Fruit fly (Drosophila melanogaster) whole organism, wandering third instar larva: ENCODE measurements around the gene Cp16.

Experiments used
- Abd-B ChIP-seq: fragments of >200 bp; optimal IDR thresholded peaks from 2 replicates; lab custom pipeline; 2017; ENCODE audit warnings: missing biosample characterization, missing genetic modification characterization
- CG32264 ChIP-seq: fragments of 200-800 bp; sonication (Bioruptor generic); optimal IDR thresholded peaks from 2 replicates; lab custom pipeline; 2016; ENCODE audit warnings: missing biosample characterization, missing genetic modification characterization
- CG9705 ChIP-seq: fragments of 200-800 bp; sonication (Bioruptor generic); optimal IDR thresholded peaks from 2 replicates; lab custom pipeline; 2018; ENCODE audit warnings: missing biosample characterization, mild to moderate bottlenecking, missing genetic modification characterization
- CrebA ChIP-seq: fragments of 200-800 bp; sonication (Bioruptor generic); optimal IDR thresholded peaks from 2 replicates; lab custom pipeline; 2016; ENCODE audit warnings: missing biosample characterization, mild to moderate bottlenecking, missing genetic modification characterization, borderline replicate concordance
- Dfd ChIP-seq: fragments of >200 bp; optimal IDR thresholded peaks from 2 replicates; lab custom pipeline; 2017; ENCODE audit warnings: missing biosample characterization, missing genetic modification characterization
- Dif ChIP-seq: fragments of 200-275, 200-300 bp; sonication (Bioruptor generic); optimal IDR thresholded peaks from 2 replicates; lab custom pipeline; 2018; ENCODE audit warnings: missing biosample characterization, missing genetic modification characterization; ENCODE audit not compliant: partially characterized antibody
- GATAd ChIP-seq: sonication (Bioruptor generic); optimal IDR thresholded peaks from 2 replicates; lab custom pipeline; 2016; ENCODE audit warnings: missing biosample characterization, missing genetic modification characterization
- HLH106 ChIP-seq: fragments of 200-800 bp; optimal IDR thresholded peaks from 3 replicates; lab custom pipeline; 2019; ENCODE audit warnings: missing biosample characterization, mild to moderate bottlenecking, missing genetic modification characterization, moderate library complexity
- Hnf4 ChIP-seq: fragments of 200-800 bp; sonication (Bioruptor generic); optimal IDR thresholded peaks from 2 replicates; lab custom pipeline; 2016; ENCODE audit warnings: missing biosample characterization, mild to moderate bottlenecking, missing genetic modification characterization
- Hr78 ChIP-seq: fragments of >200 bp; optimal IDR thresholded peaks from 2 replicates; lab custom pipeline; 2017; ENCODE audit warnings: missing biosample characterization, missing genetic modification characterization
- Hr83 ChIP-seq: fragments of 200-300 bp; sonication (Bioruptor generic); optimal IDR thresholded peaks from 2 replicates; lab custom pipeline; 2016; ENCODE audit warnings: missing biosample characterization, mild to moderate bottlenecking, missing genetic modification characterization, moderate library complexity; ENCODE audit not compliant: poor library complexity, severe bottlenecking
- Jra ChIP-seq: sonication (Bioruptor generic); optimal IDR thresholded peaks from 2 replicates; lab custom pipeline; 2016; ENCODE audit warnings: missing biosample characterization, missing genetic modification characterization
- Mio ChIP-seq: sonication (Bioruptor generic); optimal IDR thresholded peaks from 2 replicates; lab custom pipeline; 2016; ENCODE audit warnings: missing biosample characterization, missing genetic modification characterization
- Myc ChIP-seq: fragments of >200 bp; optimal IDR thresholded peaks from 2 replicates; lab custom pipeline; 2017
- N ChIP-seq: fragments of >200 bp; optimal IDR thresholded peaks from 2 replicates; lab custom pipeline; 2018; ENCODE audit warnings: missing biosample characterization, missing external identifiers, missing genetic modification characterization
- OdsH ChIP-seq: fragments of 200-800 bp; sonication (Bioruptor generic); optimal IDR thresholded peaks from 2 replicates; lab custom pipeline; 2016; ENCODE audit warnings: missing biosample characterization, mild to moderate bottlenecking, missing genetic modification characterization
- Rel ChIP-seq, 2 experiments: fragments of 200-800 bp; sonication (Bioruptor generic) in 1 of 2; optimal IDR thresholded peaks; 2 replicates in 1 of 2; 3 replicates in 1 of 2; lab custom pipeline; 2016 to 2019; ENCODE audit warnings: mild to moderate bottlenecking in 2 of 2, missing biosample characterization in 2 of 2, missing genetic modification characterization in 2 of 2, moderate library complexity in 1 of 2
- Sp1 ChIP-seq: fragments of 200-800 bp; sonication (Bioruptor generic); optimal IDR thresholded peaks from 3 replicates; lab custom pipeline; 2019; ENCODE audit warnings: missing biosample characterization, mild to moderate bottlenecking, missing genetic modification characterization, moderate library complexity
- Vsx2 ChIP-seq: fragments of 200-300, 225-300 bp; sonication (Bioruptor generic); optimal IDR thresholded peaks from 2 replicates; lab custom pipeline; 2018; ENCODE audit warnings: missing biosample characterization, missing genetic modification characterization; ENCODE audit not compliant: partially characterized antibody
- br ChIP-seq: fragments of 200-800 bp; sonication (Bioruptor generic); optimal IDR thresholded peaks from 2 replicates; lab custom pipeline; 2016; ENCODE audit warnings: missing biosample characterization, missing genetic modification characterization
- brk ChIP-seq: fragments of 200-800 bp; sonication (Bioruptor generic); optimal IDR thresholded peaks from 2 replicates; lab custom pipeline; 2016; ENCODE audit warnings: missing biosample characterization, mild to moderate bottlenecking, missing genetic modification characterization
- dl ChIP-seq, 2 experiments: fragments of 175-275, 200-275 bp in 1 of 2; fragments of 200-275 bp in 1 of 2; sonication (Bioruptor generic); optimal IDR thresholded peaks; lab custom pipeline; 2018; ENCODE audit warnings: mild to moderate bottlenecking in 2 of 2, missing biosample characterization in 2 of 2, missing genetic modification characterization in 2 of 2, moderate library complexity in 2 of 2; ENCODE audit not compliant: partially characterized antibody in 2 of 2, insufficient read depth in 1 of 2
- dmrt93B ChIP-seq: fragments of 200-800 bp; sonication (Bioruptor generic); optimal IDR thresholded peaks from 2 replicates; lab custom pipeline; 2018; ENCODE audit warnings: missing biosample characterization, mild to moderate bottlenecking, missing genetic modification characterization
- dsf ChIP-seq: sonication (Bioruptor generic); optimal IDR thresholded peaks from 2 replicates; lab custom pipeline; 2016; ENCODE audit warnings: missing biosample characterization, missing genetic modification characterization, borderline replicate concordance
- ey ChIP-seq: fragments of 200-800 bp; sonication (Bioruptor generic); optimal IDR thresholded peaks from 2 replicates; lab custom pipeline; 2016; ENCODE audit warnings: missing biosample characterization, missing genetic modification characterization
- foxo ChIP-seq, 2 experiments: fragments of 200-800 bp; sonication (Bioruptor generic); optimal IDR thresholded peaks; 2 replicates in 1 of 2; 3 replicates in 1 of 2; lab custom pipeline; 2016 to 2017; ENCODE audit warnings: missing biosample characterization in 2 of 2, missing genetic modification characterization in 2 of 2
- fru ChIP-seq: fragments of 200-800 bp; sonication (Bioruptor generic); optimal IDR thresholded peaks from 3 replicates; lab custom pipeline; 2016; ENCODE audit warnings: missing biosample characterization, mild to moderate bottlenecking, missing genetic modification characterization
- h ChIP-seq: fragments of 200-800 bp; sonication (Bioruptor generic); optimal IDR thresholded peaks from 3 replicates; lab custom pipeline; 2016; ENCODE audit warnings: missing biosample characterization, mild to moderate bottlenecking, missing genetic modification characterization
- jim ChIP-seq: fragments of 175-275, 200-325 bp; sonication (Bioruptor generic); optimal IDR thresholded peaks from 2 replicates; lab custom pipeline; 2016; ENCODE audit warnings: missing biosample characterization, mild to moderate bottlenecking, missing genetic modification characterization
- lola ChIP-seq: fragments of >200 bp; optimal IDR thresholded peaks from 2 replicates; lab custom pipeline; 2017; ENCODE audit warnings: missing biosample characterization, missing genetic modification characterization
- pan ChIP-seq: fragments of >200 bp; optimal IDR thresholded peaks from 2 replicates; lab custom pipeline; 2017
- psq ChIP-seq: fragments of 200-800 bp; sonication (Bioruptor generic); optimal IDR thresholded peaks from 3 replicates; lab custom pipeline; 2017; ENCODE audit warnings: missing biosample characterization, mild to moderate bottlenecking, missing genetic modification characterization, moderate library complexity
- rgr ChIP-seq: fragments of 200-800 bp; sonication (Bioruptor generic); optimal IDR thresholded peaks from 3 replicates; lab custom pipeline; 2016; ENCODE audit warnings: missing biosample characterization, mild to moderate bottlenecking, missing genetic modification characterization
- sage ChIP-seq: fragments of 200-800 bp; sonication (Bioruptor generic); optimal IDR thresholded peaks from 2 replicates; lab custom pipeline; 2016; ENCODE audit warnings: missing biosample characterization, mild to moderate bottlenecking, missing genetic modification characterization
- sv ChIP-seq: fragments of 200-800 bp; sonication (Bioruptor generic); optimal IDR thresholded peaks from 3 replicates; lab custom pipeline; 2016; ENCODE audit warnings: missing biosample characterization, missing genetic modification characterization
- tai ChIP-seq: sonication (Bioruptor generic); optimal IDR thresholded peaks from 2 replicates; lab custom pipeline; 2016; ENCODE audit warnings: missing biosample characterization, missing genetic modification characterization
- usp ChIP-seq: fragments of >200 bp; optimal IDR thresholded peaks from 2 replicates; lab custom pipeline; 2017; ENCODE audit warnings: missing biosample characterization, missing genetic modification characterization
- woc ChIP-seq: sonication (Bioruptor generic); optimal IDR thresholded peaks from 2 replicates; lab custom pipeline; 2016; ENCODE audit warnings: missing biosample characterization, mild to moderate bottlenecking, missing genetic modification characterization

Gene Cp16

DNA sequence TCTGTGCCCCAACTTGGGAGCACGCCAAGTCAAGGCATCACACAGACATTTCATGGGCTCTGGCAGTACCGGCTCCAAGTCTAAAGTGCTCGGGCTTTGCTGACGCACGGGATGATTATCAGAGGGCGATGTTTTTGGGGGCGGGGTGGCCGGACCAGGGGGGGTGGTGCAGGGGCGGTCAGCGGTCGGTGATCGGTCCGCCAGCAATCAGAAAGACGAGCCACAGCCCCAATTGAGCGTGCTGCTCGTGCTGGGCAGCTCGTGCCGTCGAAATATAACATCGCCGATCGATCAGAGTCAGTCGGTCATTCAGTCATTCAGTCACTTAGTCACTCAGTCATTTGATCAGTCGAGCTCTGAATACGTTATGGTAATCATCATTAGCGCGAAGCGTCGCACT lies 33.9 kb upstream of the Cp16 start:
- no peak for TF ChIP-seq jim (GFP tag; lab: Kevin White, UChicago)
- no peak for TF ChIP-seq Rel (GFP tag; optimal IDR thresholded peaks at IDR 0.05; lab: Kevin White, UChicago)
- peak; percentile 64 for TF ChIP-seq Rel (tag; optimal IDR thresholded peaks at IDR 0.05; lab: Kevin White, UChicago)
- peak; percentile 98 for TF ChIP-seq Dfd (GFP tag; lab: Kevin White, UChicago)
- peak; percentile 4 for TF ChIP-seq HLH106 (tag; lab: Kevin White, UChicago)

DNA sequence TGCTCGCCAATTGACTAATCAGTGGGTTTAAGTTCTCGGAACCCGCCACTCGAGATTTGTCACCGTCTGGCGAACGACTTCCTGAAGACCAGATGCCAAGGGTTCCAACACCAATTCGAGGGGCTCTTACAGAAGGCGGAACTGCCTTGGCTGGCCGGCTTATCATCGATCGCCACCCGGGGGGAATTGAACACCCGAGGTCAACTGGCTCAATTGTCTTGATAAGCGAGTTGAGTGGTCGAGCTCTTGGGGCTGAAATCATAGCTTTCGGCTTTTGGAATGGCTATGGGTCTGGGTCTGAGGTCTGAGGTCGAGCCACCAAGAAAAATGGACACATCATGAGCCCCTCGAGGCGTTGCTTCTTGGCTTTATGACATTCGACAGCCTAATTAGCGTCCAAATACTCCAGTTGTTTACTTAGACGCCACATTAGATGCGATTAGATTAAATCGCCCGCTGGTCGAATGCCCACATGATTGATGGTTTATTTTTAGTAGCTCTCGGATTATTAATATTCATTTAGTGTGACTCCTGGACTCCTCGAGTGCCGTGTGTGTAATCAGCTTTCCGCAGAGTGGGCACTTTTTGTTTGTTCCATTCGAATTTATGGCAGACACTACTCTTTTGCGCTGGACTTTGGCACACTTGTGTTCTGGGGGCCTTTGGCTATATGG lies 33.1 kb upstream of the Cp16 start:
- TF ChIP-seq Rel (GFP tag; optimal IDR thresholded peaks at IDR 0.05; lab: Kevin White, UChicago) (no peak), Rel (tag; optimal IDR thresholded peaks at IDR 0.05; lab: Kevin White, UChicago) (peak; percentile 28), rgr (GFP tag; lab: Kevin White, UChicago) (no peak), Hnf4 (GFP tag; lab: Kevin White, UChicago) (peak; percentile 46), Vsx2 (GFP tag; lab: Kevin White, UChicago) (peak; percentile 21), ey (GFP tag; lab: Kevin White, UChicago) (no peak), usp (GFP tag; lab: Kevin White, UChicago) (no peak), Hr78 (no peak), br (no peak), woc (no peak)

DNA sequence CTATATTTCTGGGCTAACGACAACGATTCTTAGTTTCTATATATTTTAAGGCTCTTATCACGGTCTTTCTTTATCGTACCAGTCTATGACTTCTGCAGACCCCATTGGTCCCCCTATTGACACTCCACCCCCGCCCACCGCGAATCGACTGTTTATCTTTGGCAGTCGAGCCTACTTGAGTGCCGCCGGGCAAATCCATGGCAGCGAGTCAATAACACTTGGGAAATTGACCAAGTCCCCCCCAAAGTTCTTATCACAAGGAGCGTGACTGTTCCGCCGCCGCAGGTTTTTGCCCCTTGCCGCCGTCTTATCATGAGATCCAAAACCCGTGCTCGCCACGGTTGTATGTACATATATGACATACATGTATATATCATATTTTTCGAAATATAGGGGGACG lies 32.1 kb upstream of the Cp16 start:
- TF ChIP-seq Jra (peak; percentile 27), usp (GFP tag; lab: Kevin White, UChicago) (no peak), fru (GFP tag; lab: Kevin White, UChicago) (no peak), ey (GFP tag; lab: Kevin White, UChicago) (no peak), Hnf4 (GFP tag; lab: Kevin White, UChicago) (no peak), HLH106 (tag; lab: Kevin White, UChicago) (peak; percentile 26), Vsx2 (GFP tag; lab: Kevin White, UChicago) (no peak), h (GFP tag; lab: Kevin White, UChicago) (peak; percentile 94), Hr83 (GFP tag; lab: Kevin White, UChicago) (peak; percentile 75), Rel (GFP tag; optimal IDR thresholded peaks at IDR 0.05; lab: Kevin White, UChicago) (no peak), Rel (tag; optimal IDR thresholded peaks at IDR 0.05; lab: Kevin White, UChicago) (peak; percentile 83), woc (no peak), psq (GFP tag; lab: Kevin White, UChicago) (no peak), dmrt93B (no peak), N (GFP tag; lab: Kevin White, UChicago) (no peak), Myc (lab: Kevin White, UChicago) (no peak), br (peak; percentile 35), dsf (GFP tag; lab: Kevin White, UChicago) (no peak), tai (GFP tag; lab: Kevin White, UChicago) (peak; percentile 64), sage (GFP tag; lab: Kevin White, UChicago) (no peak), Dif (GFP tag; lab: Kevin White, UChicago) (no peak), foxo (GFP tag; optimal IDR thresholded peaks at IDR 0.05; lab: Kevin White, UChicago) (peak in 1 of 2 experiments; percentile 24), jim (GFP tag; lab: Kevin White, UChicago) (no peak), CrebA (GFP tag; lab: Kevin White, UChicago) (peak; percentile 14), dl (GFP tag; optimal IDR thresholded peaks at IDR 0.05; lab: Kevin White, UChicago; ENCODE audit: insufficient read depth in 1 of 2, partially characterized antibody in 2 of 2) (no peak), OdsH (GFP tag; lab: Kevin White, UChicago) (no peak), Hr78 (no peak), Abd-B (no peak), sv (no peak), Mio (no peak), CG32264 (GFP tag; lab: Kevin White, UChicago) (no peak), lola (GFP tag; lab: Kevin White, UChicago) (no peak), Sp1 (GFP tag; lab: Kevin White, UChicago) (no peak), CG9705 (GFP tag; lab: Kevin White, UChicago) (no peak), GATAd (GFP tag; lab: Kevin White, UChicago) (no peak), brk (GFP tag; lab: Kevin White, UChicago) (no peak), pan (lab: Kevin White, UChicago) (no peak), rgr (GFP tag; lab: Kevin White, UChicago) (no peak), Dfd (GFP tag; lab: Kevin White, UChicago) (no peak)
